Worm (Caenorhabditis elegans) whole organism, young adult: Measurements from ENCODE around the gene agr-1.
A peak's percentile ranks its signal among the peaks of the same experiment; 100 is the strongest.
"Not testable (repeated sequence)": the region's sequence is repeated elsewhere in the genome, so short reads cannot be mapped to it uniquely, and the experiment has no call there.

Source experiments
- B0035.1 ChIP-seq: sonication (generic microtip); optimal IDR thresholded peaks from 2 replicates; lab custom pipeline; 2016; ENCODE audit warnings: missing genetic modification characterization, mild to moderate bottlenecking, missing compliant biosample characterization, missing genotype, missing genetic modification reagents
- F10E7.11 ChIP-seq: sonication (generic microtip); optimal IDR thresholded peaks from 2 replicates; lab custom pipeline; 2017; ENCODE audit warnings: mild to moderate bottlenecking, missing genetic modification characterization, moderate library complexity, missing compliant biosample characterization
- F52B5.7 ChIP-seq: sonication (generic microtip); optimal IDR thresholded peaks from 2 replicates; lab custom pipeline; 2016; ENCODE audit warnings: mild to moderate bottlenecking, missing genetic modification characterization, missing compliant biosample characterization
- F55B11.4 ChIP-seq: sonication (generic microtip); optimal IDR thresholded peaks from 2 replicates; lab custom pipeline; 2016; ENCODE audit warnings: missing compliant biosample characterization, missing genetic modification characterization, borderline replicate concordance; ENCODE audit not compliant: insufficient read depth
- K12H6.12 ChIP-seq: fragments of 200-800 bp; sonication (Bioruptor generic); optimal IDR thresholded peaks from 2 replicates; lab custom pipeline; 2018; ENCODE audit warnings: mild to moderate bottlenecking, missing genetic modification characterization, missing compliant biosample characterization
- Y53G8AR.9 ChIP-seq: fragments of 200-800 bp; sonication (Bioruptor generic); conservative IDR thresholded peaks from 2 replicates; pipeline ENCODE4 v1.3.6; 2022; ENCODE audit warnings: missing genetic modification reagents, missing genetic modification characterization, missing compliant biosample characterization
- atf-7 ChIP-seq: sonication (generic microtip); optimal IDR thresholded peaks from 2 replicates; lab custom pipeline; 2017; ENCODE audit warnings: mild to moderate bottlenecking, missing genetic modification characterization, missing compliant biosample characterization
- attf-3 ChIP-seq: fragments of 200-800 bp; sonication (Bioruptor generic); conservative IDR thresholded peaks from 2 replicates; pipeline ENCODE4 v1.3.6; 2022; ENCODE audit warnings: missing genetic modification reagents, missing genetic modification characterization, missing compliant biosample characterization
- bed-2 ChIP-seq: fragments of 200-800 bp; sonication (Bioruptor generic); IDR thresholded peaks from 2 replicates; pipeline ENCODE4 v1.3.6; 2022; ENCODE audit warnings: missing genetic modification reagents, missing genetic modification characterization, missing compliant biosample characterization
- cebp-1 ChIP-seq, 2 experiments: fragments of 200-800 bp in 1 of 2; sonication (Bioruptor generic) in 1 of 2; sonication (generic microtip) in 1 of 2; IDR thresholded peaks in 1 of 2; optimal IDR thresholded peaks in 1 of 2; 2 replicates each; pipeline versions ENCODE4 v1.3.6 to Lab custom; 2017 to 2022; ENCODE audit warnings: missing compliant biosample characterization in 2 of 2, missing genetic modification characterization in 2 of 2, mild to moderate bottlenecking in 1 of 2, missing genetic modification reagents in 1 of 2, moderate library complexity in 1 of 2
- ceh-79 ChIP-seq: sonication (generic microtip); optimal IDR thresholded peaks from 2 replicates; lab custom pipeline; 2017; ENCODE audit warnings: mild to moderate bottlenecking, missing genetic modification characterization, missing compliant biosample characterization
- chd-7 ChIP-seq: sonication (generic microtip); optimal IDR thresholded peaks from 2 replicates; lab custom pipeline; 2016; ENCODE audit warnings: mild to moderate bottlenecking, missing genetic modification characterization, moderate library complexity, missing compliant biosample characterization
- dox-1 ChIP-seq: fragments of 200-800 bp; sonication (Bioruptor generic); IDR thresholded peaks from 2 replicates; pipeline ENCODE4 v1.3.6; 2022; ENCODE audit warnings: missing genetic modification reagents, missing genetic modification characterization, missing compliant biosample characterization
- dpff-1 ChIP-seq: sonication (generic microtip); optimal IDR thresholded peaks from 2 replicates; lab custom pipeline; 2017; ENCODE audit warnings: mild to moderate bottlenecking, missing genetic modification characterization, missing compliant biosample characterization
- dpl-1 ChIP-seq: fragments of 150-350 bp; optimal IDR thresholded peaks from 2 replicates; lab custom pipeline; 2014; ENCODE audit warnings: missing biosample characterization, missing genetic modification reagents, missing genetic modification characterization
- ets-4 ChIP-seq: fragments of 200-800 bp; sonication (Bioruptor generic); optimal IDR thresholded peaks from 2 replicates; lab custom pipeline; 2018; ENCODE audit warnings: mild to moderate bottlenecking, missing genetic modification characterization, missing compliant biosample characterization
- hlh-12 ChIP-seq: sonication (generic microtip); optimal IDR thresholded peaks from 2 replicates; lab custom pipeline; 2016; ENCODE audit warnings: missing genetic modification characterization, missing compliant biosample characterization
- hmg-1.2 ChIP-seq: fragments of 200-800 bp; sonication (Bioruptor generic); IDR thresholded peaks from 2 replicates; pipeline ENCODE4 v1.3.6; 2022; ENCODE audit warnings: missing genetic modification reagents, missing genetic modification characterization, missing compliant biosample characterization
- hsf-1 ChIP-seq: fragments of 200-800 bp; sonication (Bioruptor generic); IDR thresholded peaks from 2 replicates; pipeline ENCODE4 v1.3.6; 2022; ENCODE audit warnings: missing genetic modification reagents, missing genetic modification characterization, missing compliant biosample characterization
- let-526 ChIP-seq: fragments of 200-800 bp; sonication (Bioruptor generic); IDR thresholded peaks from 2 replicates; pipeline ENCODE4 v1.3.6; 2022; ENCODE audit warnings: missing genetic modification reagents, missing genetic modification characterization, missing compliant biosample characterization
- let-607 ChIP-seq, 2 experiments: fragments of 200-800 bp in 1 of 2; sonication (Bioruptor generic) in 1 of 2; sonication (generic microtip) in 1 of 2; optimal IDR thresholded peaks; 2 replicates each; lab custom pipeline; 2016 to 2018; ENCODE audit warnings: mild to moderate bottlenecking in 2 of 2, missing compliant biosample characterization in 2 of 2, missing genetic modification characterization in 2 of 2, moderate library complexity in 2 of 2, missing genotype in 1 of 2
- lin-40 ChIP-seq: sonication (generic microtip); optimal IDR thresholded peaks from 2 replicates; lab custom pipeline; 2016; ENCODE audit warnings: missing genetic modification characterization, mild to moderate bottlenecking, missing compliant biosample characterization, missing genotype, missing genetic modification reagents
- madf-10 ChIP-seq: sonication (generic microtip); optimal IDR thresholded peaks from 2 replicates; lab custom pipeline; 2016; ENCODE audit warnings: mild to moderate bottlenecking, missing genetic modification characterization, missing compliant biosample characterization
- madf-3 ChIP-seq: fragments of 200-800 bp; sonication (Bioruptor generic); IDR thresholded peaks from 2 replicates; pipeline ENCODE4 v1.3.6; 2022; ENCODE audit warnings: missing genetic modification reagents, missing genetic modification characterization, missing compliant biosample characterization
- mes-4 ChIP-seq: sonication (generic microtip); optimal IDR thresholded peaks from 2 replicates; lab custom pipeline; 2016; ENCODE audit warnings: missing genotype, missing genetic modification characterization, missing compliant biosample characterization
- nhr-80 ChIP-seq: sonication (generic microtip); optimal IDR thresholded peaks from 2 replicates; lab custom pipeline; 2016; ENCODE audit warnings: missing genetic modification characterization, missing compliant biosample characterization
- pbrm-1 ChIP-seq: fragments of 200-800 bp; sonication (Bioruptor generic); IDR thresholded peaks from 2 replicates; pipeline ENCODE4 v1.3.6; 2022; ENCODE audit warnings: missing genetic modification reagents, missing genetic modification characterization, missing compliant biosample characterization
- sdz-38 ChIP-seq: sonication (generic microtip); optimal IDR thresholded peaks from 2 replicates; lab custom pipeline; 2016; ENCODE audit warnings: missing genotype, missing genetic modification characterization, missing compliant biosample characterization
- snpc-3.4 ChIP-seq: sonication (generic microtip); optimal IDR thresholded peaks from 2 replicates; lab custom pipeline; 2017; ENCODE audit warnings: missing genetic modification characterization, mild to moderate bottlenecking, missing compliant biosample characterization, antibody characterized with exemption, moderate library complexity, missing genotype, missing genetic modification reagents
- somi-1 ChIP-seq: fragments of 200-800 bp; sonication (Bioruptor generic); optimal IDR thresholded peaks from 2 replicates; lab custom pipeline; 2018; ENCODE audit warnings: mild to moderate bottlenecking, missing genetic modification characterization, missing compliant biosample characterization
- tbp1 ChIP-seq: fragments of 200-800 bp; sonication (Bioruptor generic); optimal IDR thresholded peaks from 2 replicates; lab custom pipeline; 2018; ENCODE audit warnings: mild to moderate bottlenecking, missing genetic modification characterization, missing compliant biosample characterization
- zfh-2 ChIP-seq: fragments of 200-800 bp; sonication (Bioruptor generic); conservative IDR thresholded peaks from 2 replicates; pipeline ENCODE4 v1.3.6; 2022; ENCODE audit warnings: missing genetic modification reagents, missing genetic modification characterization, missing compliant biosample characterization
- ztf-22 ChIP-seq: fragments of 200-800 bp; sonication (Bioruptor generic); optimal IDR thresholded peaks from 2 replicates; lab custom pipeline; 2018; ENCODE audit warnings: mild to moderate bottlenecking, missing genetic modification characterization, moderate library complexity, missing compliant biosample characterization
- ztf-26 ChIP-seq: sonication (generic microtip); optimal IDR thresholded peaks from 2 replicates; lab custom pipeline; 2017; ENCODE audit warnings: missing genetic modification characterization, missing compliant biosample characterization

The agr-1 gene

DNA sequence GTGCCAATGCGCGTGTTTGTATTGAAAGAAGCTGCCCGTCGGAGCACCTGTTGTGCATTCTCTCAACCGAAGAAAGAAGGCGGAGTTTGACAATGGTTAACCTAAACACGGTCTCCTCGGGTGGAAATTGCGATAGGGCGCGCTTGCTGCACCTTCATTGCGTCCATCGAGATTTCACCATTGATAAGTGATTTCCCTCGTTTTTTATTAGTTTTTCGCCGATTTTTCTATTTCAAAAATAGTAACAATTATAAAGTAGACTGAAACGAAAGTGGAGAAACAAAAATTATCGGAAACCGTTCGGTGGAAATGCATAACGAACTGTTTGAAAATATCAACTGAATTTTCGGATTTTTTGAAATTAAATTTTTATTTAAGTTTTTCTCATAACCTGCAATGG lies at the start of gene agr-1:
Gene agr-1 (minus strand): TSS at position 101 of the 400 bp plus-strand sequence.
- TF ChIP-seq F10E7.11 (tag; lab: Kevin White, UChicago); snpc-3.4 (tag; lab: Kevin White, UChicago); hsf-1 (GFP tag; lab: Robert Waterston, UW): not testable (repeated sequence)

DNA sequence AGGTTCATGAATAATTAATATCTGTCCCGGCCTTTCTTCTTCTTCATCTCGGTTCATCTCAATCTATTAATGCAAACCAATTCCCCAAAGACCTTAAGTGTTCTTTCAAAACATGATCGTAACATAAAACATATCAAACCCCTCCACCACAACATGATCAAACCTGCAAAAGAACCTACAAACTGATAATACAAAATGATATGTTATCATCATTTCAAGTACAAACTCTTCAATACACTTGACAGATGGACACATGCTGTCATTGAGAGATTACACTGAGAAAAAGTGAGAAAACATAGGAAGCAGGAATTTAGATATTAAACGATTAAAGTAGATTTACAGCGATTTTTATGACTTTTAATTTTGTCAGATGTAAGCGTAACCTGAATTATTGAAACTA lies 49.5 kb upstream of the agr-1 start:
- TF ChIP-seq attf-3 (GFP tag; lab: Robert Waterston, UW) (no peak), F52B5.7 (no peak), nhr-80 (tag; lab: Kevin White, UChicago) (peak; percentile 74)
- TF ChIP-seq, all 124 proteins: peak for 1

DNA sequence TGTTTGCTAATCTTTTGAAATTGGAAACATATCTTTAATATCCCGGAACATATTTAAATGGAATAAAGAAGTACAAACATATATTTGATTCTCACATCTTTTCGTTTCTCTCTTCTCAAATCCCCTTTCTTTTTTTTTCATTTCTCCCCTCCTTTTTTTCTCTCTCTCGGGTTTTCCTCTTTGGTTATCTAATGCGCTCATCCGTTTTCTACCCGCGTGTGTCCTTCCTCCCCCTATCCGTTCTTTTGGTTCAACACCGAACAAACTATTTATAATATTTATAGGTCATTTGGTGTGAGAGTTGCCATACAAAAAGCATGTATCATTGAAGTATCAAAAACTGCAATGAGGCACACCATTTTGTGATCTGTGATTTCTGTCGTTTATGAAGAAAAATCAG lies 48.9 kb upstream of the agr-1 start:
- TF ChIP-seq B0035.1 (tag; lab: Kevin White, UChicago) (no peak), lin-40 (tag; lab: Kevin White, UChicago) (peak; percentile 9), hlh-12 (tag; lab: Kevin White, UChicago) (no peak), somi-1 (GFP tag; lab: Kevin White, UChicago) (peak; percentile 35), cebp-1 (GFP tag; IDR thresholded peaks at IDR 0.05; lab: Robert Waterston, UW) (no peak), cebp-1 (tag; optimal IDR thresholded peaks at IDR 0.05; lab: Kevin White, UChicago) (no peak)

- TF ChIP-seq K12H6.12, result peak; percentile 3
- peak; percentile 3 for TF ChIP-seq nhr-80 (tag; lab: Kevin White, UChicago)
- TF ChIP-seq F55B11.4 (tag; lab: Kevin White, UChicago), result no peak
Observed at ce11 chrII:6823233-6823632, 48.3 kb upstream of the agr-1 start.

- TF ChIP-seq cebp-1 (GFP tag; IDR thresholded peaks at IDR 0.05; lab: Robert Waterston, UW), result no peak
- TF ChIP-seq cebp-1 (tag; optimal IDR thresholded peaks at IDR 0.05; lab: Kevin White, UChicago), result peak; percentile 45
- peak; percentile 28 for TF ChIP-seq atf-7 (tag; lab: Kevin White, UChicago)
- TF ChIP-seq dpff-1, result no peak
- no peak for TF ChIP-seq zfh-2 (GFP tag; lab: Robert Waterston, UW)
- TF ChIP-seq pbrm-1 (GFP tag; lab: Robert Waterston, UW), result no peak
- TF ChIP-seq ets-4, result peak; percentile 16
- TF ChIP-seq let-526 (GFP tag; lab: Robert Waterston, UW), result no peak
- no peak for TF ChIP-seq sdz-38 (tag; lab: Kevin White, UChicago)
- TF ChIP-seq dpl-1 (GFP tag; lab: Kevin White, UChicago), result no peak
- TF ChIP-seq let-607 (tag; optimal IDR thresholded peaks at IDR 0.05; lab: Kevin White, UChicago), result peak in 1 of 2 experiments; percentile 5
- TF ChIP-seq chd-7, result peak; percentile 54
- no peak for TF ChIP-seq hlh-12 (tag; lab: Kevin White, UChicago)
- TF ChIP-seq snpc-3.4 (tag; lab: Kevin White, UChicago), result no peak
- TF ChIP-seq bed-2 (GFP tag; lab: Robert Waterston, UW), result no peak
- TF ChIP-seq Y53G8AR.9 (GFP tag; lab: Robert Waterston, UW), result no peak
- no peak for TF ChIP-seq madf-3 (GFP tag; lab: Robert Waterston, UW)
- TF ChIP-seq F55B11.4 (tag; lab: Kevin White, UChicago), result no peak
- peak; percentile 2 for TF ChIP-seq ztf-22 (GFP tag; lab: Kevin White, UChicago)
- no peak for TF ChIP-seq mes-4 (tag; lab: Kevin White, UChicago)
- peak; percentile 77 for TF ChIP-seq nhr-80 (tag; lab: Kevin White, UChicago)
- no peak for TF ChIP-seq ceh-79
- peak; percentile 38 for TF ChIP-seq lin-40 (tag; lab: Kevin White, UChicago)
- no peak for TF ChIP-seq madf-10
- no peak for TF ChIP-seq hmg-1.2 (GFP tag; lab: Robert Waterston, UW)
- no peak for TF ChIP-seq dox-1 (GFP tag; lab: Robert Waterston, UW)
- TF ChIP-seq ztf-26 (tag; lab: Kevin White, UChicago), result no peak
- TF ChIP-seq tbp1, result no peak
Observed at ce11 chrII:6822347-6822746, 47.4 kb upstream of the agr-1 start.
